Fruit fly (Drosophila melanogaster) whole organism, embryonic: ENCODE data around the gene Grip128.

Experiments used
- Adf1 ChIP-seq: fragments of 200-800 bp; sonication (Bioruptor generic); IDR thresholded peaks from 2 replicates; pipeline ENCODE4 v1.3.6; 2022; ENCODE audit warnings: missing biosample characterization, missing genetic modification characterization
- Awh ChIP-seq: fragments of 200-800 bp; sonication (Bioruptor generic); IDR thresholded peaks from 2 replicates; pipeline ENCODE4, ENCODE4 v1.3.6; 2022; ENCODE audit warnings: missing biosample characterization, missing genetic modification characterization
- CG10321 ChIP-seq: fragments of 200-800 bp; sonication (Bioruptor generic); IDR thresholded peaks from 2 replicates; pipeline ENCODE4 v1.3.6; 2022; ENCODE audit warnings: missing biosample characterization, missing genetic modification characterization
- CG10543 ChIP-seq: fragments of 200-800 bp; sonication (Bioruptor generic); optimal IDR thresholded peaks from 3 replicates; lab custom pipeline; 2017; ENCODE audit warnings: missing biosample characterization, mild to moderate bottlenecking, missing genetic modification characterization, moderate library complexity
- CG11093 ChIP-seq: fragments of 200-800 bp; sonication (Bioruptor generic); IDR thresholded peaks from 3 replicates; pipeline ENCODE4 v1.3.6; 2022; ENCODE audit warnings: missing biosample characterization, missing genetic modification characterization
- CG13424 ChIP-seq: fragments of 200-800 bp; sonication (Bioruptor generic); optimal IDR thresholded peaks from 2 replicates; lab custom pipeline; 2019; ENCODE audit warnings: missing biosample characterization, mild to moderate bottlenecking, missing genetic modification characterization, moderate library complexity
- CG17359 ChIP-seq: fragments of 200-800 bp; sonication (Bioruptor generic); optimal IDR thresholded peaks from 3 replicates; lab custom pipeline; 2018; ENCODE audit warnings: missing biosample characterization, mild to moderate bottlenecking, missing genetic modification characterization, moderate library complexity
- CG2120 ChIP-seq: fragments of 200-800 bp; sonication (Bioruptor generic); optimal IDR thresholded peaks from 3 replicates; lab custom pipeline; 2016; ENCODE audit warnings: missing biosample characterization, missing genetic modification characterization
- CG2678 ChIP-seq: fragments of 200-800 bp; sonication (Bioruptor generic); optimal IDR thresholded peaks from 3 replicates; lab custom pipeline; 2019; ENCODE audit warnings: missing biosample characterization, mild to moderate bottlenecking, missing genetic modification characterization, moderate library complexity
- CG30403 ChIP-seq: fragments of 200-800 bp; sonication (Bioruptor generic); optimal IDR thresholded peaks from 3 replicates; lab custom pipeline; 2016; ENCODE audit warnings: missing biosample characterization, missing genetic modification characterization
- CG31224 ChIP-seq: fragments of 200-800 bp; sonication (Bioruptor generic); IDR thresholded peaks from 2 replicates; pipeline ENCODE4 v1.3.6; 2022; ENCODE audit warnings: missing biosample characterization, missing genetic modification characterization
- CG32767 ChIP-seq: fragments of 200-800 bp; sonication (Bioruptor generic); IDR thresholded peaks from 2 replicates; pipeline ENCODE4 v1.3.6; 2022; ENCODE audit warnings: missing biosample characterization, missing genetic modification characterization
- CG32772 ChIP-seq: fragments of 200-800 bp; sonication (Bioruptor generic); IDR thresholded peaks from 2 replicates; pipeline ENCODE4 v1.3.6; 2022; ENCODE audit warnings: missing biosample characterization, missing genetic modification characterization
- CG3847 ChIP-seq: fragments of 200-800 bp; sonication (Bioruptor generic); IDR thresholded peaks from 2 replicates; pipeline ENCODE4 v1.3.6; 2022; ENCODE audit warnings: missing biosample characterization, missing genetic modification characterization
- CG7963 ChIP-seq: fragments of 200-800 bp; sonication (Bioruptor generic); IDR thresholded peaks from 3 replicates; pipeline ENCODE4 v1.3.6; 2022; ENCODE audit warnings: missing biosample characterization, missing genetic modification characterization; ENCODE audit not compliant: partially characterized antibody
- CoRest ChIP-seq: fragments of 200-800 bp; sonication (Bioruptor generic); optimal IDR thresholded peaks from 3 replicates; lab custom pipeline; 2018; ENCODE audit warnings: missing biosample characterization, mild to moderate bottlenecking, missing genetic modification characterization, moderate library complexity
- Dek ChIP-seq: fragments of 200-800 bp; sonication (Bioruptor generic); optimal IDR thresholded peaks from 3 replicates; lab custom pipeline; 2019; ENCODE audit warnings: missing biosample characterization, mild to moderate bottlenecking, missing genetic modification characterization, moderate library complexity
- Dll ChIP-seq: fragments of 200-800 bp; sonication (Bioruptor generic); IDR thresholded peaks from 4 replicates; pipeline ENCODE4 v1.3.6; 2022; ENCODE audit warnings: missing biosample characterization, missing genetic modification characterization; ENCODE audit not compliant: partially characterized antibody
- Ets65A ChIP-seq: fragments of 200-800 bp; sonication (Bioruptor generic); peaks from one replicate; lab custom pipeline; 2016; ENCODE audit warnings: missing biosample characterization, missing genetic modification characterization
- H15 ChIP-seq: fragments of 200-800 bp; sonication (Bioruptor generic); IDR thresholded peaks from 3 replicates; pipeline ENCODE4 v1.3.6; 2022; ENCODE audit warnings: missing biosample characterization, missing genetic modification characterization
- Hsf ChIP-seq: fragments of 200-800 bp; sonication (Bioruptor generic); optimal IDR thresholded peaks from 3 replicates; lab custom pipeline; 2016; ENCODE audit warnings: missing biosample characterization, missing genetic modification characterization
- Med ChIP-seq: fragments of 200-800 bp; sonication (Bioruptor generic); peaks from one replicate; lab custom pipeline; 2016; ENCODE audit warnings: missing biosample characterization, missing genetic modification characterization, mild to moderate bottlenecking, inconsistent platforms, moderate library complexity
- Mrtf ChIP-seq: fragments of 200-800 bp; sonication (Bioruptor generic); IDR thresholded peaks from 3 replicates; pipeline ENCODE4 v1.3.6; 2022; ENCODE audit warnings: missing biosample characterization, missing genetic modification characterization
- Nf-YC ChIP-seq: fragments of 200-800 bp; optimal IDR thresholded peaks from 3 replicates; lab custom pipeline; 2019; ENCODE audit warnings: missing biosample characterization, mild to moderate bottlenecking, missing genetic modification characterization, moderate library complexity
- Sox102F ChIP-seq: fragments of 200-800 bp; sonication (Bioruptor generic); optimal IDR thresholded peaks from 2 replicates; lab custom pipeline; 2018; ENCODE audit warnings: missing biosample characterization, mild to moderate bottlenecking, missing genetic modification characterization, moderate library complexity
- Vsx1 ChIP-seq: fragments of 200-800 bp; sonication (Bioruptor generic); optimal IDR thresholded peaks from 2 replicates; lab custom pipeline; 2017; ENCODE audit warnings: missing biosample characterization, mild to moderate bottlenecking, missing genetic modification characterization, missing genetic modification reagents
- Xbp1 ChIP-seq: fragments of 200-800 bp; sonication (Bioruptor generic); optimal IDR thresholded peaks from 3 replicates; lab custom pipeline; 2016; ENCODE audit warnings: missing biosample characterization, mild to moderate bottlenecking, missing genetic modification characterization
- ara ChIP-seq: fragments of 200-800 bp; sonication (Bioruptor generic); IDR thresholded peaks from 2 replicates; pipeline ENCODE4 v1.3.6; 2022; ENCODE audit warnings: missing biosample characterization, missing genetic modification characterization
- bab2 ChIP-seq: fragments of 200-800 bp; sonication (Bioruptor generic); optimal IDR thresholded peaks from 2 replicates; lab custom pipeline; 2016; ENCODE audit warnings: missing biosample characterization, missing genetic modification characterization
- bsh ChIP-seq, 2 experiments: fragments of 200-800 bp; sonication (Bioruptor generic); optimal IDR thresholded peaks; 2 replicates each; lab custom pipeline; 2017 to 2018; ENCODE audit warnings: mild to moderate bottlenecking in 2 of 2, missing biosample characterization in 2 of 2, missing genetic modification characterization in 2 of 2, moderate library complexity in 1 of 2
- cg ChIP-seq: fragments of 200-800 bp; sonication (Bioruptor generic); optimal IDR thresholded peaks from 3 replicates; lab custom pipeline; 2019; ENCODE audit warnings: missing biosample characterization, mild to moderate bottlenecking, missing genetic modification characterization, moderate library complexity
- ci ChIP-seq: fragments of 200-800 bp; sonication (Bioruptor generic); IDR thresholded peaks from 3 replicates; pipeline ENCODE4 v1.3.6; 2022; ENCODE audit warnings: missing biosample characterization, missing genetic modification characterization
- dpn ChIP-seq, 2 experiments: fragments of 200-800 bp; sonication (Bioruptor generic); optimal IDR thresholded peaks; 3 replicates each; lab custom pipeline; 2016; ENCODE audit warnings: missing biosample characterization in 2 of 2, missing genetic modification characterization in 2 of 2
- grau ChIP-seq: fragments of 200-800 bp; optimal IDR thresholded peaks from 3 replicates; lab custom pipeline; 2019; ENCODE audit warnings: missing biosample characterization, mild to moderate bottlenecking, missing genetic modification characterization, moderate library complexity
- gro ChIP-seq: fragments of 200-800 bp; sonication (Bioruptor generic); optimal IDR thresholded peaks from 2 replicates; lab custom pipeline; 2016; ENCODE audit warnings: missing biosample characterization, missing genetic modification characterization
- hkb ChIP-seq, 2 experiments: fragments of 200-800 bp in 1 of 2; fragments of >200 bp in 1 of 2; sonication (Bioruptor generic) in 1 of 2; IDR thresholded peaks in 1 of 2; optimal IDR thresholded peaks in 1 of 2; 2 replicates each; pipeline versions ENCODE4 v1.3.6 to Lab custom; 2017 to 2022; ENCODE audit warnings: missing biosample characterization in 1 of 2, missing genetic modification characterization in 1 of 2
- lab ChIP-seq: fragments of 200-800 bp; sonication (Bioruptor generic); optimal IDR thresholded peaks from 3 replicates; lab custom pipeline; 2017; ENCODE audit warnings: missing biosample characterization, missing genetic modification characterization, mild to moderate bottlenecking, moderate library complexity, missing genetic modification reagents
- lilli ChIP-seq: fragments of 200-800 bp; sonication (Bioruptor generic); optimal IDR thresholded peaks from 3 replicates; lab custom pipeline; 2016; ENCODE audit warnings: missing biosample characterization, missing genetic modification characterization
- mam ChIP-seq: fragments of 200-800 bp; sonication (Bioruptor generic); optimal IDR thresholded peaks from 3 replicates; lab custom pipeline; 2016; ENCODE audit warnings: missing biosample characterization, missing genetic modification characterization
- org-1 ChIP-seq: fragments of 200-800 bp; sonication (Bioruptor generic); optimal IDR thresholded peaks from 2 replicates; lab custom pipeline; 2017; ENCODE audit warnings: missing biosample characterization, missing genetic modification characterization
- prd ChIP-seq, 3 experiments: fragments of >200 bp in 2 of 3; fragments of 200-800 bp in 1 of 3; sonication (Bioruptor generic) in 1 of 3; optimal IDR thresholded peaks in 2 of 3; IDR thresholded peaks in 1 of 3; 2 replicates in 2 of 3; 3 replicates in 1 of 3; pipeline versions ENCODE4 v1.3.6 to Lab custom; 2017 to 2022; ENCODE audit warnings: missing biosample characterization in 1 of 3, missing genetic modification characterization in 1 of 3
- row ChIP-seq: fragments of 200-800 bp; sonication (Bioruptor generic); IDR thresholded peaks from 3 replicates; pipeline ENCODE4 v1.3.6; 2022; ENCODE audit warnings: missing biosample characterization, missing genetic modification characterization
- schlank ChIP-seq: fragments of 200-800 bp; sonication (Bioruptor generic); optimal IDR thresholded peaks from 2 replicates; lab custom pipeline; 2018; ENCODE audit warnings: missing biosample characterization, mild to moderate bottlenecking, missing genetic modification characterization
- sqz ChIP-seq: fragments of 200-800 bp; sonication (Bioruptor generic); optimal IDR thresholded peaks from 3 replicates; lab custom pipeline; 2018; ENCODE audit warnings: missing biosample characterization, mild to moderate bottlenecking, missing genetic modification characterization
- sug ChIP-seq: fragments of 200-800 bp; optimal IDR thresholded peaks from 2 replicates; lab custom pipeline; 2019; ENCODE audit warnings: missing biosample characterization, mild to moderate bottlenecking, missing genetic modification characterization, moderate library complexity
- tap ChIP-seq: fragments of 200-800 bp; optimal IDR thresholded peaks from 3 replicates; lab custom pipeline; 2019; ENCODE audit warnings: missing biosample characterization, mild to moderate bottlenecking, missing genetic modification characterization, moderate library complexity
- tin ChIP-seq: fragments of 200-800 bp; sonication (Bioruptor generic); optimal IDR thresholded peaks from 3 replicates; lab custom pipeline; 2016; ENCODE audit warnings: missing biosample characterization, missing genetic modification characterization
- vvl ChIP-seq: fragments of 200-800 bp; sonication (Bioruptor generic); IDR thresholded peaks from 2 replicates; pipeline ENCODE4 v1.3.6; 2022; ENCODE audit warnings: missing biosample characterization, missing genetic modification characterization
- zen ChIP-seq: fragments of 200-800 bp; sonication (Bioruptor generic); optimal IDR thresholded peaks from 3 replicates; lab custom pipeline; 2018; ENCODE audit warnings: missing biosample characterization, mild to moderate bottlenecking, missing genetic modification characterization, moderate library complexity
- zf30C ChIP-seq: fragments of 200-800 bp; sonication (Bioruptor generic); optimal IDR thresholded peaks from 3 replicates; lab custom pipeline; 2018; ENCODE audit warnings: missing biosample characterization, mild to moderate bottlenecking, missing genetic modification characterization

Gene Grip128

dm6 chrX:15511399-15511798, 39.5 kb upstream of the Grip128 start (continued):
- TF ChIP-seq dpn (GFP tag; optimal IDR thresholded peaks at IDR 0.05; lab: Kevin White, UChicago) (peak in 1 of 2 experiments; percentile 22), CG13424 (tag; lab: Kevin White, UChicago) (no peak), bsh (GFP tag; optimal IDR thresholded peaks at IDR 0.05; lab: Kevin White, UChicago) (peak in 1 of 2 experiments; percentile 3), org-1 (no peak), CG30403 (GFP tag; lab: Kevin White, UChicago) (peak; percentile 31), sqz (peak; percentile 24), hkb (optimal IDR thresholded peaks at IDR 0.05; lab: Kevin White, UChicago) (no peak), hkb (GFP tag; IDR thresholded peaks at IDR 0.05; lab: Robert Waterston, UW) (peak; percentile 22; the same call in 1 of the 2 replicates), zf30C (GFP tag; lab: Kevin White, UChicago) (peak; percentile 32), H15 (GFP tag; lab: Robert Waterston, UW) (0 out of 3 replicates have a peak, but pooled peaks have one; percentile 24), lilli (GFP tag; lab: Kevin White, UChicago) (peak; percentile 53), tin (GFP tag; lab: Kevin White, UChicago) (peak; percentile 14), row (GFP tag; lab: Robert Waterston, UW) (peak; percentile 27; the same call in 2 of the 3 replicates), vvl (GFP tag; lab: Robert Waterston, UW) (peak; percentile 35; the same call in 1 of the 2 replicates), Mrtf (GFP tag; lab: Robert Waterston, UW) (no peak), CG31224 (GFP tag; lab: Robert Waterston, UW) (0 out of 2 replicates have a peak, but pooled peaks have one; percentile 15), Dek (tag; lab: Kevin White, UChicago) (no peak), cg (GFP tag; lab: Kevin White, UChicago) (peak; percentile 57), Dll (GFP tag; lab: Robert Waterston, UW) (no peak), CG2120 (GFP tag; lab: Kevin White, UChicago) (peak; percentile 50), grau (tag; lab: Kevin White, UChicago) (no peak), ci (GFP tag; lab: Robert Waterston, UW) (peak; percentile 45; the same call in 1 of the 3 replicates), bab2 (no peak), CG2678 (no peak), Sox102F (GFP tag; lab: Kevin White, UChicago) (peak; percentile 36), CG17359 (peak; percentile 40), CG11093 (GFP tag; lab: Robert Waterston, UW) (no peak), Ets65A (peak; percentile 88), Hsf (peak; percentile 9), prd (optimal IDR thresholded peaks at IDR 0.05; lab: Kevin White, UChicago) (no peak), prd (GFP tag; IDR thresholded peaks at IDR 0.05; lab: Robert Waterston, UW) (peak; percentile 38; the same call in 1 of the 3 replicates), schlank (no peak), mam (GFP tag; lab: Kevin White, UChicago) (peak; percentile 18), CG32767 (GFP tag; lab: Robert Waterston, UW) (0 out of 2 replicates have a peak, but pooled peaks have one; percentile 14), Xbp1 (GFP tag; lab: Kevin White, UChicago) (peak; percentile 30), tap (tag; lab: Kevin White, UChicago) (no peak), CG7963 (GFP tag; lab: Robert Waterston, UW) (no peak)

DNA sequence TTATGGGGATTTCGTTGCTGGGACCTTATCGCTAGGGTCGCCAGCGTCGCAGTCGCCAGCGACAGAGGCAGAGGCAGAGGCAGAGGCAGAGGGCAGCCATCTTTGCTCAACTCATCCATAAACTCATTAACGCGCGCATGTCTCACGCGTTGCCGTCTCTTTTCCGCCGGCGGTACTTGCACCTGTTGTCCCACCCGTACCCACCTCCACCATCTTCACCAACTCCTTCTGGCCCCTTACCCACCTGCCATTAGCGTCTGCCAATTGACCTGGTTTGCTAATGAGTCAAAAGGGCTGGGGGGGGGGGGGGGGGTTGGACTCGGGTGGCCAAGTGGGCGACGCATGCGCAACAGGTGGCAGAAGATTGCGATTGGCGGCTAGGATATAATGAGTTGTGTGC, 30.9 kb upstream of the Grip128 start:
- TF ChIP-seq Awh (0 out of 2 replicates have a peak, but pooled peaks have one; percentile 23), CG3847 (GFP tag; lab: Robert Waterston, UW) (0 out of 2 replicates have a peak, but pooled peaks have one; percentile 12), ara (GFP tag; lab: Robert Waterston, UW) (no peak), CG32772 (GFP tag; lab: Robert Waterston, UW) (no peak), CG10543 (GFP tag; lab: Kevin White, UChicago) (peak; percentile 26), Med (GFP tag; lab: Kevin White, UChicago) (peak; percentile 39), CG10321 (peak; percentile 20; the same call in 1 of the 2 replicates), zen (tag; lab: Kevin White, UChicago) (peak; percentile 8), CoRest (no peak), gro (GFP tag; lab: Kevin White, UChicago) (no peak), Nf-YC (tag; lab: Kevin White, UChicago) (peak; percentile 55), sug (tag; lab: Kevin White, UChicago) (peak; percentile 45), lab (GFP tag; lab: Kevin White, UChicago) (peak; percentile 15), Adf1 (GFP tag; lab: Robert Waterston, UW) (peak; percentile 88), Ets65A (peak; percentile 24), Vsx1 (no peak), ci (GFP tag; lab: Robert Waterston, UW) (0 out of 3 replicates have a peak, but pooled peaks have one; percentile 2)
